Worm (Caenorhabditis elegans) whole organism, mixed stage, embryonic: ENCODE data around the gene F14H3.5.

ENCODE experiments used
- ceh-39 ChIP-seq: fragments of 150-350 bp; optimal IDR thresholded peaks from 2 replicates; lab custom pipeline; 2014; ENCODE audit warnings: missing biosample characterization, missing genetic modification characterization
- elt-3 ChIP-seq: fragments of 150-350 bp; optimal IDR thresholded peaks from 2 replicates; lab custom pipeline; 2014; ENCODE audit warnings: missing biosample characterization, missing genetic modification characterization
- mep-1 ChIP-seq: fragments of 150-350 bp; optimal IDR thresholded peaks from 2 replicates; lab custom pipeline; 2017; ENCODE audit warnings: missing biosample characterization, missing genetic modification reagents, missing genetic modification characterization, inconsistent platforms
- nhr-28 ChIP-seq: fragments of 150-350 bp; optimal IDR thresholded peaks from 2 replicates; lab custom pipeline; 2014; ENCODE audit warnings: missing biosample characterization, missing genetic modification characterization
- nhr-76 ChIP-seq: sonication (generic microtip); optimal IDR thresholded peaks from 2 replicates; lab custom pipeline; 2017; ENCODE audit warnings: missing biosample characterization, missing genetic modification characterization
- snpc-4 ChIP-seq: fragments of 150-350 bp; optimal IDR thresholded peaks from 2 replicates; lab custom pipeline; 2014; ENCODE audit warnings: missing biosample characterization, missing genetic modification characterization
- unc-39 ChIP-seq: fragments of 150-350 bp; optimal IDR thresholded peaks from 2 replicates; lab custom pipeline; 2014; ENCODE audit warnings: missing biosample characterization, missing genetic modification characterization
- unc-62 ChIP-seq: fragments of 150-350 bp; optimal IDR thresholded peaks from 2 replicates; lab custom pipeline; 2014; ENCODE audit warnings: missing biosample characterization, missing genetic modification reagents, missing genetic modification characterization
- zip-8 ChIP-seq: fragments of 150-350 bp; optimal IDR thresholded peaks from 2 replicates; lab custom pipeline; 2014; ENCODE audit warnings: missing biosample characterization, missing genetic modification characterization

- TF ChIP-seq elt-3 (tag; lab: Kevin White, UChicago) = no peak
- TF ChIP-seq zip-8 = no peak
- TF ChIP-seq nhr-76 = no peak
- TF ChIP-seq mep-1 (tag; lab: Kevin White, UChicago) = no peak
- TF ChIP-seq unc-62 (GFP tag; lab: Kevin White, UChicago) = no peak
- TF ChIP-seq nhr-28 (tag; lab: Kevin White, UChicago) = no peak
- no peak for TF ChIP-seq snpc-4 (tag; lab: Kevin White, UChicago)
- no peak for TF ChIP-seq ceh-39 (tag; lab: Kevin White, UChicago)
- no peak for TF ChIP-seq unc-39
These were observed 9.8 kb downstream of the F14H3.5 start for ce11 chrV:16047052-16047451.
